Worm (Caenorhabditis elegans) whole organism, early embryonic: ENCODE measurements around the gene F02D10.2.

Experiments
- aly-1 ChIP-seq: sonication (generic microtip); optimal IDR thresholded peaks from 2 replicates; lab custom pipeline; 2016; ENCODE audit warnings: missing genetic modification characterization, missing compliant biosample characterization
- ama-1 ChIP-seq: fragments of 150-350 bp; optimal IDR thresholded peaks from 2 replicates; lab custom pipeline; 2014
- ceh-13 ChIP-seq: fragments of 200-800 bp; sonication (Bioruptor generic); optimal IDR thresholded peaks from 2 replicates; lab custom pipeline; 2018; ENCODE audit warnings: mild to moderate bottlenecking, missing genetic modification characterization, missing compliant biosample characterization
- ceh-36 ChIP-seq: sonication (generic microtip); optimal IDR thresholded peaks from 2 replicates; lab custom pipeline; 2016; ENCODE audit warnings: missing genetic modification characterization, inconsistent platforms, missing compliant biosample characterization
- ets-7 ChIP-seq: sonication (generic microtip); optimal IDR thresholded peaks from 2 replicates; lab custom pipeline; 2016; ENCODE audit warnings: missing genotype, missing genetic modification characterization, missing compliant biosample characterization
- flt-1 ChIP-seq: fragments of 200-800 bp; sonication (Bioruptor generic); IDR thresholded peaks from 2 replicates; pipeline ENCODE4 v1.3.6; 2022; ENCODE audit warnings: missing genetic modification characterization, missing compliant biosample characterization
- hnd-1 ChIP-seq: sonication (generic microtip); optimal IDR thresholded peaks from 2 replicates; lab custom pipeline; 2016; ENCODE audit warnings: missing genetic modification characterization, missing compliant biosample characterization
- scrt-1 ChIP-seq: fragments of 200-800 bp; sonication (Bioruptor generic); IDR thresholded peaks from 2 replicates; pipeline ENCODE4 v1.3.6; 2022; ENCODE audit warnings: missing genetic modification characterization, missing compliant biosample characterization
- sea-1 ChIP-seq: fragments of 200-800 bp; sonication (Bioruptor generic); conservative IDR thresholded peaks from 2 replicates; pipeline ENCODE4 v1.3.6; 2022; ENCODE audit warnings: missing genetic modification characterization, missing compliant biosample characterization

DNA sequence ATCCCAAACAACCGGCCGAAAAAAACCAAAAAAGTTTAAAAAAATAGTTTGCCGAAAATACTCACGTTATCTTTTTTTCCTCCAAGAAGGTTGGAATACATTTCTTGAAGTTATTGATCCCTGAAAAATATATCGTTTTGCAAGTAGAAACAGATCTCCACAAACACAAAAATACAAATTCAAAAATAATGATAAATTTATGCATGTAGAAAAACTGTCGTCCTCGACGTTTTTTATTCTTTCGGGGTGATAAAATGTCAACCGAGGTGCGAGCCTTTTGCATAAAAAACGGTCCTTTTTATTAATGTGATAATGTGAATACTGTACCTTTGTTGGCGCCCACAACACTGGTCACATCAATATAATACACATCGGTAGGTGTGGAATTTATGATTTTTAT is at the start of gene F02D10.2:
- no peak for TF ChIP-seq aly-1 (tag; lab: Kevin White, UChicago)
- TF ChIP-seq flt-1 (GFP tag; lab: Robert Waterston, UW), result no peak
- no peak for TF ChIP-seq ama-1
- TF ChIP-seq scrt-1 (GFP tag; lab: Robert Waterston, UW), result no peak
- no peak for TF ChIP-seq ceh-36
- no peak for TF ChIP-seq hnd-1 (tag; lab: Kevin White, UChicago)
- no peak for TF ChIP-seq sea-1 (GFP tag; lab: Robert Waterston, UW)
- no peak for TF ChIP-seq ets-7
- no peak for TF ChIP-seq ceh-13 (GFP tag; lab: Kevin White, UChicago)
